Fruit fly (Drosophila melanogaster): ENCODE results near the gene CG6765.

The CG6765 gene

dm6 chr3L:8534386-8535306, 22.1 kb downstream of the CG6765 start, which contains the start of gene ergic53:
ergic53 (plus strand) TSS chr3L:8534977.
- TF ChIP-seq CG8478 (optimal IDR thresholded peaks at IDR 0.05), result no peak
- TF ChIP-seq CTCF (optimal IDR thresholded peaks at IDR 0.05), result no peak

dm6 chr3L:8536387-8536786, 23.8 kb downstream of the CG6765 start:
- no peak for TF ChIP-seq CTCF (optimal IDR thresholded peaks at IDR 0.05)
- no peak for TF ChIP-seq CG8478 (optimal IDR thresholded peaks at IDR 0.05)

dm6 chr3L:8538355-8538754, 25.8 kb downstream of the CG6765 start:
- TF ChIP-seq CTCF (optimal IDR thresholded peaks at IDR 0.05) (no peak), CG8478 (optimal IDR thresholded peaks at IDR 0.05) (no peak)

dm6 chr3L:8540509-8540908, 27.9 kb downstream of the CG6765 start:
- TF ChIP-seq CG8478 (optimal IDR thresholded peaks at IDR 0.05) (no peak), CTCF (optimal IDR thresholded peaks at IDR 0.05) (no peak)

- TF ChIP-seq CG8478 (optimal IDR thresholded peaks at IDR 0.05) (no peak), CTCF (optimal IDR thresholded peaks at IDR 0.05) (no peak)
These were observed 29.1 kb downstream of the CG6765 start for dm6 chr3L:8541669-8542068.

- no peak for TF ChIP-seq CTCF (optimal IDR thresholded peaks at IDR 0.05)
- no peak for TF ChIP-seq CG8478 (optimal IDR thresholded peaks at IDR 0.05)
These were observed 29.6 kb downstream of the CG6765 start for dm6 chr3L:8542213-8542612.

- TF ChIP-seq CTCF (optimal IDR thresholded peaks at IDR 0.05) (no peak), CG8478 (optimal IDR thresholded peaks at IDR 0.05) (no peak)
These were observed 31.3 kb downstream of the CG6765 start for dm6 chr3L:8543866-8544265.

- no peak for TF ChIP-seq CG8478 (optimal IDR thresholded peaks at IDR 0.05)
- TF ChIP-seq CTCF (optimal IDR thresholded peaks at IDR 0.05), result no peak
These were observed 32.1 kb downstream of the CG6765 start, which contains the start of gene rhea for dm6 chr3L:8544710-8545109. rhea (plus strand) TSS chr3L:8545001.

dm6 chr3L:8545473-8545872, 32.9 kb downstream of the CG6765 start:
- TF ChIP-seq CG8478 (optimal IDR thresholded peaks at IDR 0.05), result no peak
- no peak for TF ChIP-seq CTCF (optimal IDR thresholded peaks at IDR 0.05)

- no peak for TF ChIP-seq CG8478 (optimal IDR thresholded peaks at IDR 0.05)
- no peak for TF ChIP-seq CTCF (optimal IDR thresholded peaks at IDR 0.05)
These were observed 33.8 kb downstream of the CG6765 start for dm6 chr3L:8546355-8546771.

dm6 chr3L:8547104-8547523, 34.5 kb downstream of the CG6765 start:
- TF ChIP-seq CTCF (optimal IDR thresholded peaks at IDR 0.05) (no peak), CG8478 (optimal IDR thresholded peaks at IDR 0.05) (no peak)

dm6 chr3L:8549183-8549890, 36.8 kb downstream of the CG6765 start:
- TF ChIP-seq CG8478 (optimal IDR thresholded peaks at IDR 0.05) (no peak), CTCF (optimal IDR thresholded peaks at IDR 0.05) (no peak)

dm6 chr3L:8550836-8551235, 38.3 kb downstream of the CG6765 start:
- no peak for TF ChIP-seq CG8478 (optimal IDR thresholded peaks at IDR 0.05)
- no peak for TF ChIP-seq CTCF (optimal IDR thresholded peaks at IDR 0.05)

- TF ChIP-seq CG8478 (optimal IDR thresholded peaks at IDR 0.05) (no peak), CTCF (optimal IDR thresholded peaks at IDR 0.05) (no peak)
These were observed 40.6 kb downstream of the CG6765 start for dm6 chr3L:8553125-8553524.

dm6 chr3L:8554024-8554642, 41.6 kb downstream of the CG6765 start:
- TF ChIP-seq CTCF (optimal IDR thresholded peaks at IDR 0.05), result no peak
- no peak for TF ChIP-seq CG8478 (optimal IDR thresholded peaks at IDR 0.05)
